Fruit fly (Drosophila melanogaster) whole organism, pupa: ENCODE measurements around the gene Cul3.

Source experiments
- CG12605 ChIP-seq: fragments of 200-800 bp; sonication (Bioruptor generic); IDR thresholded peaks from 2 replicates; pipeline ENCODE4 v1.3.6; 2022; ENCODE audit warnings: missing biosample characterization, missing genetic modification characterization
- CG13204 ChIP-seq: fragments of 200-800 bp; sonication (Bioruptor generic); optimal IDR thresholded peaks from 2 replicates; lab custom pipeline; 2018; ENCODE audit warnings: missing biosample characterization, mild to moderate bottlenecking, missing genetic modification characterization, moderate library complexity
- CG17806 ChIP-seq: fragments of 200-800 bp; sonication (Bioruptor generic); optimal IDR thresholded peaks from 2 replicates; lab custom pipeline; 2018; ENCODE audit warnings: missing biosample characterization, mild to moderate bottlenecking, missing genetic modification characterization, moderate library complexity
- CG32121 ChIP-seq: fragments of 200-800 bp; sonication (Bioruptor generic); IDR thresholded peaks from 2 replicates; pipeline ENCODE4 v1.3.6; 2022; ENCODE audit warnings: missing biosample characterization, missing genetic modification characterization
- CG34367 ChIP-seq: fragments of 200-800 bp; sonication (Bioruptor generic); optimal IDR thresholded peaks from 2 replicates; lab custom pipeline; 2018; ENCODE audit warnings: missing biosample characterization, mild to moderate bottlenecking, missing genetic modification characterization
- CG8301 ChIP-seq: fragments of 200-800 bp; sonication (Bioruptor generic); optimal IDR thresholded peaks from 2 replicates; lab custom pipeline; 2018; ENCODE audit warnings: missing biosample characterization, mild to moderate bottlenecking, missing genetic modification characterization
- D1 ChIP-seq: fragments of 200-800 bp; sonication (Bioruptor generic); optimal IDR thresholded peaks from 2 replicates; lab custom pipeline; 2018; ENCODE audit warnings: missing biosample characterization, mild to moderate bottlenecking, missing genetic modification characterization, moderate library complexity
- EcR ChIP-seq: fragments of 200-800 bp; sonication (Bioruptor generic); optimal IDR thresholded peaks from 3 replicates; lab custom pipeline; 2019; ENCODE audit warnings: missing biosample characterization, missing genetic modification characterization, mild to moderate bottlenecking, moderate library complexity, missing genetic modification reagents
- Pif1A ChIP-seq: fragments of 200-800 bp; sonication (Bioruptor generic); optimal IDR thresholded peaks from 3 replicates; lab custom pipeline; 2016; ENCODE audit warnings: missing biosample characterization, missing genetic modification characterization
- Snoo ChIP-seq: fragments of 200-800 bp; sonication (Bioruptor generic); optimal IDR thresholded peaks from 3 replicates; lab custom pipeline; 2017; ENCODE audit warnings: missing biosample characterization, mild to moderate bottlenecking, missing genetic modification characterization, inconsistent platforms
- gl ChIP-seq: fragments of 200-800 bp; sonication (Bioruptor generic); optimal IDR thresholded peaks from 2 replicates; lab custom pipeline; 2018; ENCODE audit warnings: missing biosample characterization, mild to moderate bottlenecking, missing genetic modification characterization

DNA sequence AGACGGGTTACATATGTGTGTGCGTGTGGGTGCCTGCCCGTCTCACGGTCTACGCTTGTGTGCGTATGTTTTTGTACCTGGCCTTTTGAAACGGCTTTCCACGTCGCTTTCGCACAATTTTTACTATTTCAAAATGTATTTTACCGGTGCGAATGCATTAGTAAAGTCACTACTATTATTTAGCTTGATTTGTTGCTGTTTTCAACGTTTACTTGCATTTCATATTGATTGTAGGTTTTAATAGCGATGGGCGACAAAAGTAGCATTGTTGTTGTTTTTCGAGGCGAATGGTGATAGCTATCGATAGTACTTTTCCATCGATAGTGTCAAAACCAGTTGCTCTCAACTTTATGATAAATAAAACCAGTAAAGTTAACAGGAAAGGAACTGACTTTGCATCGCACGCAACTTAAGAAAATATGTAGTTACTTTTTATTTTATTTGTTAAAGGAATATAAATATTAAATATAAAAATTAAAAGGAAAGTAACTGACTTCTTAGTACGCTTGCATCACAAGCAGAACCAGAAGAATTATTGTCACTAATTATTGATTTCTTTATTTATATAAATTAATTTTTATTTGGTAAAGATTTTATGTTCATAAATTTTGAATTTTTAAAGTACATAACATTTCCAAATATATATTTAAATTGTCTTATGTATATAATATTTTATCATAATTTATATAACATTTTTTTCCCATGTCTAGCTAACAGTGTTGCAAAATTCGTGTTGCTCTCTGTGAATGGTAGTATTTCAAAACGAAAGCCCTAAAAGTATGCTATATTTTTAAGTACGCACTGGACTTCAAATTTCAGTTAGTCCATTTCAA, at the start of gene Cul3:
- TF ChIP-seq EcR (GFP tag; lab: Kevin White, UChicago) (no peak), CG12605 (GFP tag; lab: Robert Waterston, UW) (no peak), CG17806 (no peak), CG8301 (no peak), Snoo (tag; lab: Kevin White, UChicago) (no peak), gl (tag; lab: Kevin White, UChicago) (no peak), Pif1A (GFP tag; lab: Kevin White, UChicago) (no peak), CG34367 (tag; lab: Kevin White, UChicago) (no peak), CG32121 (GFP tag; lab: Robert Waterston, UW) (no peak), D1 (no peak), CG13204 (GFP tag; lab: Kevin White, UChicago) (no peak)
